Worm (Caenorhabditis elegans) whole organism, L4 larva: Measurements from ENCODE around the gene msp-59.

Source experiments
- T20F7.1 ChIP-seq: fragments of 200-800 bp; sonication (Bioruptor generic); optimal IDR thresholded peaks from 2 replicates; lab custom pipeline; 2018; ENCODE audit warnings: mild to moderate bottlenecking, missing genetic modification characterization, missing compliant biosample characterization
- ama-1 ChIP-seq: fragments of 150-350 bp; optimal IDR thresholded peaks from 2 replicates; lab custom pipeline; 2014; ENCODE audit warnings: inconsistent platforms, mixed read lengths
- ceh-28 ChIP-seq: fragments of 150-350 bp; optimal IDR thresholded peaks from 2 replicates; lab custom pipeline; 2014; ENCODE audit warnings: missing biosample characterization, missing genetic modification reagents, missing genetic modification characterization
- lin-13 ChIP-seq: fragments of 150-350 bp; optimal IDR thresholded peaks from 2 replicates; lab custom pipeline; 2014; ENCODE audit warnings: missing biosample characterization, missing genetic modification reagents, missing genetic modification characterization
- lsy-2 ChIP-seq, 2 experiments: fragments of 150-350 bp in 1 of 2; sonication (generic microtip) in 1 of 2; optimal IDR thresholded peaks; 2 replicates each; lab custom pipeline; 2014 to 2017; ENCODE audit warnings: missing biosample characterization in 2 of 2, missing genetic modification characterization in 2 of 2
- mep-1 ChIP-seq: fragments of 150-350 bp; sonication (generic microtip); optimal IDR thresholded peaks from 3 replicates; lab custom pipeline; 2014; ENCODE audit warnings: missing biosample characterization, missing genetic modification characterization
- nhr-102 ChIP-seq: sonication (generic microtip); optimal IDR thresholded peaks from 2 replicates; lab custom pipeline; 2016; ENCODE audit warnings: mild to moderate bottlenecking, missing genetic modification characterization, moderate library complexity, missing compliant biosample characterization
- nhr-28 ChIP-seq: fragments of 150-350 bp; optimal IDR thresholded peaks from 2 replicates; lab custom pipeline; 2014; ENCODE audit warnings: missing biosample characterization, missing genetic modification characterization
- vab-7 ChIP-seq: fragments of 200-800 bp; sonication (Bioruptor generic); IDR thresholded peaks from 2 replicates; pipeline ENCODE4 v1.3.6; 2022; ENCODE audit warnings: missing genetic modification reagents, missing genetic modification characterization, missing compliant biosample characterization
- zfp-2 ChIP-seq: sonication (generic microtip); optimal IDR thresholded peaks from 2 replicates; lab custom pipeline; 2016; ENCODE audit warnings: mild to moderate bottlenecking, missing genetic modification characterization, missing compliant biosample characterization
- zip-2 ChIP-seq: fragments of 150-350 bp; optimal IDR thresholded peaks from 2 replicates; lab custom pipeline; 2014; ENCODE audit warnings: missing biosample characterization, missing genetic modification characterization

ce11 chrIV:5354124-5354523 is 41.2 kb upstream of the msp-59 start, which contains the start of gene Y4C6B.1:
- TF ChIP-seq lsy-2 (tag; optimal IDR thresholded peaks at IDR 0.05; lab: Kevin White, UChicago) (peak in 1 of 2 experiments; percentile 83), ceh-28 (tag; lab: Kevin White, UChicago) (no peak), vab-7 (GFP tag; lab: Robert Waterston, UW) (no peak), T20F7.1 (GFP tag; lab: Kevin White, UChicago) (no peak), zfp-2 (tag; lab: Kevin White, UChicago) (no peak), zip-2 (no peak), nhr-102 (tag; lab: Kevin White, UChicago) (no peak), lin-13 (no peak), nhr-28 (tag; lab: Kevin White, UChicago) (no peak), ama-1 (no peak), mep-1 (tag; lab: Kevin White, UChicago) (no peak)
